Worm (Caenorhabditis elegans): ENCODE measurements around the gene Y42H9AR.4.
A peak's percentile ranks its signal among the peaks of the same experiment; 100 is the strongest.

Gene Y42H9AR.4

DNA sequence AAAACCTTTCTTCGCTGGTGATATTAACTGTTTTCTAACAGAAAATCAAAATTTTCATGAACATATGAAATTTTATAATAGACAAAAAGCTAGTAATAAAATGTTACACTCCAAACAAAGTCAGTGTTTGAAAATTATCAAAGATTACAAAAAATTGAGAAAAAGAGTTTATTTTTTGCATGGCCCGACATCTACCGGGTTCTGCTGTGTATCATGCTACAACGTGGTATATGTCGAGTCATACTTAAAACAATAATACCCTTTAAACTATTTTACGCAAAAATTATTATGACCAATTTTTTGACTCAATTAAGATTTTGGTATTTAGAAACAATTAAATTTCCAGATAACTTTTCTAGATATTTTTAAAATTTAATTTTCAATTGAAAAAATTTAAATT is 36.5 kb downstream of the Y42H9AR.4 start:
- TF ChIP-seq nhr-28 (tag; optimal IDR thresholded peaks at IDR 0.05), result no peak
- no peak for TF ChIP-seq flh-1 (GFP tag; optimal IDR thresholded peaks at IDR 0.05)
- TF ChIP-seq pha-4 (tag; optimal IDR thresholded peaks at IDR 0.05), result no peak
- no peak for TF ChIP-seq sem-2 (GFP tag; optimal IDR thresholded peaks at IDR 0.05)

DNA sequence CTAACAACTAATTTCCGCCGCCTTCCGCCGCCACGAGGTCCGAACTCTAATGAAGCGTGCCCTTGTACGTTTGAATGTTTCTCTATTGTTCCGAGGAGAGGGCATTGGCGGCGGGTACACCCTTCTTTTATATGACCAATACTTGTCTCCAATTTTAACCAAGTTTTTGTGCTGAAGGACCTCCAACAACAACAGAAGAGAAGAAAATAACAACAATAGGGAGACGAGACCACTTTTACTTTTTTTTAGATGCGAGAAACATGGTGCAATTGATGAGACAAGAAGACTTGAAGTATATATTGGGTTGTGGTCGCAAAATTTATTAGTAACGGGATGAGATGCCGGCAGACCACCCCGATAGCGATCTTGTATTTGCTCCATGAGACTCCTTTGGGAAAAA is 41.1 kb downstream of the Y42H9AR.4 start:
- no peak for TF ChIP-seq sem-2 (GFP tag; optimal IDR thresholded peaks at IDR 0.05)
- peak; percentile 3 for TF ChIP-seq ces-1 (GFP tag; optimal IDR thresholded peaks at IDR 0.05)
- no peak for TF ChIP-seq mep-1 (tag; optimal IDR thresholded peaks at IDR 0.05)
- TF ChIP-seq tbx-8 (GFP tag; optimal IDR thresholded peaks at IDR 0.05), result no peak
- no peak for TF ChIP-seq nhr-2 (tag; optimal IDR thresholded peaks at IDR 0.05)
- TF ChIP-seq lin-13 (tag; optimal IDR thresholded peaks at IDR 0.05), result no peak
- no peak for TF ChIP-seq unc-120 (tag; optimal IDR thresholded peaks at IDR 0.05; ENCODE audit: poor library complexity, severe bottlenecking)
- TF ChIP-seq ceh-39 (tag; optimal IDR thresholded peaks at IDR 0.05), result no peak
- no peak for TF ChIP-seq elt-3 (tag; optimal IDR thresholded peaks at IDR 0.05)

DNA sequence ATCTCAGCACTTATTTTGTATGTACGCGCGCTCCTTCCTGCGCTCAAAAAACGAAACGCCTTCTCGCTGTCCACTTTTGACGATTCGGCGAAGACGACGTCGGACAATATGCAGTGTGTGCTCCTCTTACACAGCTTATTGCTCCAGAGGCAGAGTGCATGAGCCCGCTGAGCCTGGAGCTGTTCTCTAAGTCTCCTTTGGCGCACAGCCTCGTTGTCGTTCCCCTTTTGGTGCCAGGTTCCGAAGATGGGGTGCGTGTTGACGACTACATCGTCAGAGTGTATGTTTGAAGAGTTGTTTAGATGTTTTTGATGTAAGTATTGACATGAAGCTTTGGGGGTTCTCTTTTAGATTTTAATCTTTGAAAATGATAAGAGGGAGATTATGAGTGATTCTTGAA is 41.7 kb downstream of the Y42H9AR.4 start:
- TF ChIP-seq nhr-237 (tag; optimal IDR thresholded peaks at IDR 0.05) (no peak), ceh-43 (GFP tag; optimal IDR thresholded peaks at IDR 0.05) (no peak), unc-120 (tag; optimal IDR thresholded peaks at IDR 0.05; ENCODE audit: poor library complexity, severe bottlenecking) (no peak), elt-1 (tag; optimal IDR thresholded peaks at IDR 0.05; ENCODE audit: borderline replicate concordance, insufficient read depth) (no peak), zip-8 (tag; optimal IDR thresholded peaks at IDR 0.05) (no peak), nhr-76 (tag; optimal IDR thresholded peaks at IDR 0.05) (no peak), sptf-1 (tag; optimal IDR thresholded peaks at IDR 0.05) (no peak), mab-5 (tag; optimal IDR thresholded peaks at IDR 0.05) (no peak), lin-13 (tag; optimal IDR thresholded peaks at IDR 0.05) (no peak), pha-4 (tag; optimal IDR thresholded peaks at IDR 0.05) (no peak), snpc-4 (tag; optimal IDR thresholded peaks at IDR 0.05) (no peak), hlh-1 (tag; optimal IDR thresholded peaks at IDR 0.05) (no peak), nhr-12 (tag; optimal IDR thresholded peaks at IDR 0.05) (no peak), mls-2 (tag; optimal IDR thresholded peaks at IDR 0.05) (no peak), flh-1 (GFP tag; optimal IDR thresholded peaks at IDR 0.05) (no peak), nhr-28 (tag; optimal IDR thresholded peaks at IDR 0.05) (no peak), cnd-1 (tag; optimal IDR thresholded peaks at IDR 0.05) (no peak), mep-1 (tag; optimal IDR thresholded peaks at IDR 0.05) (no peak)

DNA sequence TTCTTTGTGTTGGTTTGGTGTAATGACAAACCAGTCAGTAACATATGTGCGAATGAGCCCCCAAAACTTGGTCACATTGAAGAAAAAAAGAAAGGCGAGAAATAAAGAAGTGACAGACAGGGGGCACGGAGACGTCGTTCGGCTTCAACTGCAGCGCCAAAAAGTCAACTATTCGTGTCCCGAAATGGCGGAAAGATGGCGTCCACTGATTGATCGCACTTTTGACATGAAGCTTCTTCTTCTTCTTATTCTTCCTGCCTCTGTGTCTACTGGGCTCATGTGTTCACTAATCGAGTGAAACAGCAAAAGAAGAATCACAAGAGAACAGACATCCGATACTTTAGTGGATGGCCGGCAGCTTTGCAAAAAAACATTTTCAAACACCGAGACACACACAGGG is 42.9 kb downstream of the Y42H9AR.4 start:
- TF ChIP-seq lin-13 (tag; optimal IDR thresholded peaks at IDR 0.05) (no peak), nhr-2 (tag; optimal IDR thresholded peaks at IDR 0.05) (no peak), ztf-11 (tag; optimal IDR thresholded peaks at IDR 0.05) (no peak), nhr-76 (tag; optimal IDR thresholded peaks at IDR 0.05) (no peak), nhr-28 (tag; optimal IDR thresholded peaks at IDR 0.05) (no peak), elt-1 (tag; optimal IDR thresholded peaks at IDR 0.05; ENCODE audit: borderline replicate concordance, insufficient read depth) (no peak), nhr-237 (tag; optimal IDR thresholded peaks at IDR 0.05) (no peak), ces-1 (GFP tag; optimal IDR thresholded peaks at IDR 0.05) (no peak), ceh-43 (GFP tag; optimal IDR thresholded peaks at IDR 0.05) (no peak), drap-1 (GFP tag; optimal IDR thresholded peaks at IDR 0.05) (no peak), blmp-1 (tag; optimal IDR thresholded peaks at IDR 0.05) (no peak), snpc-4 (tag; optimal IDR thresholded peaks at IDR 0.05) (no peak), sem-2 (GFP tag; optimal IDR thresholded peaks at IDR 0.05) (no peak), bed-3 (GFP tag; optimal IDR thresholded peaks at IDR 0.05) (no peak), flh-1 (GFP tag; optimal IDR thresholded peaks at IDR 0.05) (no peak)

DNA sequence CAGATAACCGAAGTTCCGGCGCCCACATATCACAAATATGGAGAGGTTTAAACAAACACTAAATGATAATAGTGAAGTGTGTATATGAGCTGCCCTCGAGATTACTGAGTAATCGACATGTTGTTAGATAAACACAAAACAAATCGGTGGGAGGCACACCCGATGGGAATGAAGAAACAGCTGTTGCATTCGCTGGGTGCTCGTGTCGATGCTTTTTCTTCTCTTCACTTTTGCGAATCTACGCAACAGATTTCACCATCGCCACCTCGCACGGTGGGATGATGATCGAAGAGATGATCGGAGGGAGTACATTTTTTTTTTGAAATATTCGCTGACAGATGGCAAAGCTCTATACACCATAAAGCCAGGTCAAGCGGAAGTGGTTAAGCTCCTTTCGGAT is 43.7 kb downstream of the Y42H9AR.4 start:
- TF ChIP-seq unc-62 (GFP tag; optimal IDR thresholded peaks at IDR 0.05), result peak; percentile 38
- no peak for TF ChIP-seq mab-5 (tag; optimal IDR thresholded peaks at IDR 0.05)
- TF ChIP-seq hlh-1 (tag; optimal IDR thresholded peaks at IDR 0.05), result peak; percentile 97
- no peak for TF ChIP-seq nhr-12 (tag; optimal IDR thresholded peaks at IDR 0.05)
- no peak for TF ChIP-seq ztf-11 (tag; optimal IDR thresholded peaks at IDR 0.05)
- TF ChIP-seq lin-32 (GFP tag; optimal IDR thresholded peaks at IDR 0.05), result peak; percentile 72

DNA sequence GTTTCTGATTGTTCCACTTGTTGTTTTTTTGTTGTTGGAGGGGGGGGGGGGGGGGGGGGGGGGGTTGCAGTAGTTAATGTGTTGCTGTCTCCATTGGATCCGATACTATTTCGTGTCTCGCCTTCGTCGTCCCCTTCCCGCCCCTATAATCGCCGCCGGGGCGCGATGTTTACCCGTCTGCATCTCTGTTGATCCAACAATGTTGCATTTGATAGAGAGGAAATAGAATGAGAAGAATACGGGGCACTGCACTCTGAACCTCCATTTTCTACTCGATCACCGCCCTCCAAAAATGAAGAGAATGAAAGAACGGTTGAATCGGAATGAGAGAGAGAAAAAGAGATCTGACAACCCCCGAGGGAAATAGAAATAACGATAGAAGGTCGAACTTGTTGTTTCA is 44.3 kb downstream of the Y42H9AR.4 start:
- TF ChIP-seq nhr-12 (tag; optimal IDR thresholded peaks at IDR 0.05) (no peak), unc-39 (tag; optimal IDR thresholded peaks at IDR 0.05) (no peak), mls-2 (tag; optimal IDR thresholded peaks at IDR 0.05) (peak; percentile 34), tbx-8 (GFP tag; optimal IDR thresholded peaks at IDR 0.05) (no peak)
